Fruit fly (Drosophila melanogaster): ENCODE results near the gene CG8483.

dm6 chr3R:13260114-13260673 is 45.9 kb upstream of the CG8483 start, which contains the start of gene CG11686:
- TF ChIP-seq psq (optimal IDR thresholded peaks at IDR 0.05) (no peak), Sin3A (optimal IDR thresholded peaks at IDR 0.05) (no peak), Myc (optimal IDR thresholded peaks at IDR 0.05) (no peak)

All from Kc167 (cell line).